Worm (Caenorhabditis elegans): ENCODE data around the gene F19G12.4.

F19G12.4 gene

DNA sequence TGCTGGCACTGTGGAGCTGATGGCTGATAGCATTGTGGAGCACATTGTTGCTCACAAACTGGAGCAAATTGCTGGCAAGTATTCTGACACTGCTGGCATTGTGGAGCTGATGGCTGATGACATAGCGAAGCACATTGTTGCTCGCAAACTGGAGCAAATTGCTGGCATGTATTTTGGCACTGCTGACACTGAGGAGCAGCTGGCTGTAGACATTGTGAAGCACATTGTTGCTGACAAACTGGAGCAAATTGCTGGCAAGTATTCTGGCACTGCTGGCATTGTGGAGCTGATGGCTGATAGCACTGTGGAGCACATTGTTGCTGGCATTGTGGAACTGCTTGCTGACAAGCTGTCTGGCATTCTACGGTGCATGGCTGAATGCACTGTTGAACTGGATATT, 7.9 kb upstream of the F19G12.4 start:
- TF ChIP-seq mls-2 (tag; optimal IDR thresholded peaks at IDR 0.05) (no peak), lsy-2 (tag; optimal IDR thresholded peaks at IDR 0.05) (no peak), ceh-83 (GFP tag; optimal IDR thresholded peaks at IDR 0.05) (no peak), nhr-28 (tag; optimal IDR thresholded peaks at IDR 0.05) (no peak), cnd-1 (tag; optimal IDR thresholded peaks at IDR 0.05) (no peak), nhr-2 (tag; optimal IDR thresholded peaks at IDR 0.05) (no peak), nhr-237 (tag; optimal IDR thresholded peaks at IDR 0.05) (no peak), ces-1 (GFP tag; optimal IDR thresholded peaks at IDR 0.05) (no peak), sem-2 (GFP tag; optimal IDR thresholded peaks at IDR 0.05) (no peak), ham-2 (GFP tag; optimal IDR thresholded peaks at IDR 0.05) (no peak), bed-3 (GFP tag; optimal IDR thresholded peaks at IDR 0.05) (no peak), pha-4 (tag; optimal IDR thresholded peaks at IDR 0.05) (no peak), mep-1 (tag; optimal IDR thresholded peaks at IDR 0.05) (no peak), flh-1 (GFP tag; optimal IDR thresholded peaks at IDR 0.05) (no peak), blmp-1 (tag; optimal IDR thresholded peaks at IDR 0.05) (no peak), M03D4.4 (tag; optimal IDR thresholded peaks at IDR 0.05) (no peak), elt-1 (tag; optimal IDR thresholded peaks at IDR 0.05; ENCODE audit: borderline replicate concordance, insufficient read depth) (no peak), hlh-1 (tag; optimal IDR thresholded peaks at IDR 0.05) (no peak)

ce11 chrX:1410552-1410951, 6.6 kb upstream of the F19G12.4 start, which contains the start of gene abu-2:
TSS of gene abu-2 (minus strand) at chrX:1410652.
- no peak for TF ChIP-seq lsy-2 (tag; optimal IDR thresholded peaks at IDR 0.05)
- no peak for TF ChIP-seq unc-120 (tag; optimal IDR thresholded peaks at IDR 0.05; ENCODE audit: poor library complexity, severe bottlenecking)
- no peak for TF ChIP-seq ces-1 (GFP tag; optimal IDR thresholded peaks at IDR 0.05)
- no peak for TF ChIP-seq unc-62 (GFP tag; optimal IDR thresholded peaks at IDR 0.05)
- no peak for TF ChIP-seq elt-3 (tag; optimal IDR thresholded peaks at IDR 0.05)
- no peak for TF ChIP-seq unc-39 (tag; optimal IDR thresholded peaks at IDR 0.05)
- TF ChIP-seq nhr-12 (tag; optimal IDR thresholded peaks at IDR 0.05): no peak
- TF ChIP-seq ceh-43 (GFP tag; optimal IDR thresholded peaks at IDR 0.05): no peak
- no peak for TF ChIP-seq nhr-76 (tag; optimal IDR thresholded peaks at IDR 0.05)
- TF ChIP-seq zip-8 (tag; optimal IDR thresholded peaks at IDR 0.05): no peak
- TF ChIP-seq nhr-2 (tag; optimal IDR thresholded peaks at IDR 0.05): no peak

ce11 chrX:1412844-1413243, 4.3 kb upstream of the F19G12.4 start, which contains the start of gene srh-19:
TSS of gene srh-19 (plus strand) at chrX:1413144.
- TF ChIP-seq elt-1 (tag; optimal IDR thresholded peaks at IDR 0.05; ENCODE audit: borderline replicate concordance, insufficient read depth): no peak
- TF ChIP-seq sptf-1 (tag; optimal IDR thresholded peaks at IDR 0.05): no peak
- TF ChIP-seq snpc-4 (tag; optimal IDR thresholded peaks at IDR 0.05): no peak
- no peak for TF ChIP-seq sem-2 (GFP tag; optimal IDR thresholded peaks at IDR 0.05)
- TF ChIP-seq unc-39 (tag; optimal IDR thresholded peaks at IDR 0.05): no peak
- TF ChIP-seq nhr-76 (tag; optimal IDR thresholded peaks at IDR 0.05): no peak
- TF ChIP-seq ztf-11 (tag; optimal IDR thresholded peaks at IDR 0.05): no peak
- TF ChIP-seq nhr-237 (tag; optimal IDR thresholded peaks at IDR 0.05): no peak
- no peak for TF ChIP-seq cnd-1 (tag; optimal IDR thresholded peaks at IDR 0.05)
- no peak for TF ChIP-seq pha-4 (tag; optimal IDR thresholded peaks at IDR 0.05)
- no peak for TF ChIP-seq nhr-28 (tag; optimal IDR thresholded peaks at IDR 0.05)
- no peak for TF ChIP-seq bed-3 (GFP tag; optimal IDR thresholded peaks at IDR 0.05)
- TF ChIP-seq unc-62 (GFP tag; optimal IDR thresholded peaks at IDR 0.05): no peak
- no peak for TF ChIP-seq lin-32 (GFP tag; optimal IDR thresholded peaks at IDR 0.05)
- no peak for TF ChIP-seq nhr-12 (tag; optimal IDR thresholded peaks at IDR 0.05)
- TF ChIP-seq zip-8 (tag; optimal IDR thresholded peaks at IDR 0.05): no peak
- TF ChIP-seq lin-13 (tag; optimal IDR thresholded peaks at IDR 0.05): no peak
- TF ChIP-seq drap-1 (GFP tag; optimal IDR thresholded peaks at IDR 0.05): no peak

- TF ChIP-seq sptf-1 (tag; optimal IDR thresholded peaks at IDR 0.05) (no peak), sem-2 (GFP tag; optimal IDR thresholded peaks at IDR 0.05) (no peak), mep-1 (tag; optimal IDR thresholded peaks at IDR 0.05) (no peak)
These were observed 2.1 kb downstream of the F19G12.4 start, which contains the start of gene F19G12.9 for ce11 chrX:1419163-1419696. TSS of gene F19G12.9 (plus strand) at chrX:1419213.

ce11 chrX:1420524-1420923, 3.4 kb downstream of the F19G12.4 start:
- TF ChIP-seq sptf-1 (tag; optimal IDR thresholded peaks at IDR 0.05): no peak

Data from whole organism, mixed stage, embryonic.